Fruit fly (Drosophila melanogaster) whole organism, embryonic: ENCODE measurements around the gene CG1951.

Experiments
- Antp ChIP-seq: fragments of 200-800 bp; sonication (Bioruptor generic); optimal IDR thresholded peaks from 3 replicates; lab custom pipeline; 2016; ENCODE audit warnings: missing biosample characterization, missing genetic modification characterization
- BEAF-32 ChIP-seq: fragments of 200-800 bp; sonication (Bioruptor generic); optimal IDR thresholded peaks from 3 replicates; lab custom pipeline; 2017; ENCODE audit warnings: missing biosample characterization, missing genetic modification characterization, mild to moderate bottlenecking, moderate library complexity, missing genetic modification reagents
- Bgb ChIP-seq: fragments of 200-800 bp; sonication (Bioruptor generic); IDR thresholded peaks from 2 replicates; pipeline ENCODE4 v1.3.6; 2022; ENCODE audit warnings: missing biosample characterization, missing genetic modification characterization; ENCODE audit not compliant: partially characterized antibody
- CG10267 ChIP-seq: fragments of 200-800 bp; sonication (Bioruptor generic); optimal IDR thresholded peaks from 2 replicates; lab custom pipeline; 2018; ENCODE audit warnings: missing biosample characterization, mild to moderate bottlenecking, missing genetic modification characterization, moderate library complexity
- CG11723 ChIP-seq: fragments of 200-800 bp; sonication (Bioruptor generic); optimal IDR thresholded peaks from 2 replicates; lab custom pipeline; 2017; ENCODE audit warnings: missing biosample characterization, mild to moderate bottlenecking, missing genetic modification characterization
- CG13123 ChIP-seq: fragments of 200-800 bp; sonication (Bioruptor generic); optimal IDR thresholded peaks from 2 replicates; lab custom pipeline; 2016; ENCODE audit warnings: missing biosample characterization, missing genetic modification characterization
- CG13287 ChIP-seq: fragments of 200-800 bp; sonication (Bioruptor generic); IDR thresholded peaks from 2 replicates; pipeline ENCODE4 v1.3.6; 2022; ENCODE audit warnings: missing biosample characterization, missing genetic modification characterization; ENCODE audit not compliant: partially characterized antibody
- CG14860 ChIP-seq: fragments of 200-800 bp; sonication (Bioruptor generic); IDR thresholded peaks from 3 replicates; pipeline ENCODE4 v1.3.6; 2022; ENCODE audit warnings: missing biosample characterization, missing genetic modification characterization; ENCODE audit not compliant: partially characterized antibody
- CG15011 ChIP-seq: fragments of 200-800 bp; sonication (Bioruptor generic); optimal IDR thresholded peaks from 3 replicates; lab custom pipeline; 2018; ENCODE audit warnings: missing biosample characterization, mild to moderate bottlenecking, missing genetic modification characterization
- CG15514 ChIP-seq: fragments of 200-800 bp; sonication (Bioruptor generic); optimal IDR thresholded peaks from 3 replicates; lab custom pipeline; 2017; ENCODE audit warnings: missing biosample characterization, missing genetic modification characterization, mild to moderate bottlenecking, moderate library complexity, missing genetic modification reagents
- CG2116 ChIP-seq: fragments of 200-800 bp; sonication (Bioruptor generic); optimal IDR thresholded peaks from 3 replicates; lab custom pipeline; 2018; ENCODE audit warnings: missing biosample characterization, mild to moderate bottlenecking, missing genetic modification characterization
- CG34224 ChIP-seq: fragments of 200-800 bp; sonication (Bioruptor generic); IDR thresholded peaks from 3 replicates; pipeline ENCODE4 v1.3.6; 2022; ENCODE audit warnings: missing biosample characterization, missing genetic modification characterization; ENCODE audit not compliant: partially characterized antibody
- CG34376 ChIP-seq: fragments of 200-800 bp; sonication (Bioruptor generic); optimal IDR thresholded peaks from 2 replicates; lab custom pipeline; 2018; ENCODE audit warnings: missing biosample characterization, mild to moderate bottlenecking, missing genetic modification characterization
- CG4360 ChIP-seq: fragments of 200-800 bp; sonication (Bioruptor generic); IDR thresholded peaks from 2 replicates; pipeline ENCODE4 v1.3.6; 2022; ENCODE audit warnings: missing biosample characterization, missing genetic modification characterization
- CG43689 ChIP-seq: fragments of 200-800 bp; sonication (Bioruptor generic); IDR thresholded peaks from 2 replicates; pipeline ENCODE4 v1.3.6; 2022; ENCODE audit warnings: missing biosample characterization, missing genetic modification characterization
- CG6813 ChIP-seq: fragments of 200-800 bp; sonication (Bioruptor generic); optimal IDR thresholded peaks from 2 replicates; lab custom pipeline; 2017; ENCODE audit warnings: missing biosample characterization, missing genetic modification characterization, mild to moderate bottlenecking, moderate library complexity, missing genetic modification reagents
- CG9727 ChIP-seq: fragments of 200-800 bp; sonication (Bioruptor generic); optimal IDR thresholded peaks from 3 replicates; lab custom pipeline; 2017; ENCODE audit warnings: missing biosample characterization, mild to moderate bottlenecking, missing genetic modification characterization
- CG9797 ChIP-seq: fragments of 200-800 bp; sonication (Bioruptor generic); optimal IDR thresholded peaks from 3 replicates; lab custom pipeline; 2018; ENCODE audit warnings: missing biosample characterization, mild to moderate bottlenecking, missing genetic modification characterization
- CHES-1-like ChIP-seq: fragments of 200-800 bp; sonication (Bioruptor generic); optimal IDR thresholded peaks from 2 replicates; lab custom pipeline; 2016; ENCODE audit warnings: missing biosample characterization, missing genetic modification characterization
- Dll ChIP-seq: fragments of 200-800 bp; sonication (Bioruptor generic); IDR thresholded peaks from 4 replicates; pipeline ENCODE4 v1.3.6; 2022; ENCODE audit warnings: missing biosample characterization, missing genetic modification characterization; ENCODE audit not compliant: partially characterized antibody
- Drgx ChIP-seq: fragments of 200-800 bp; sonication (Bioruptor generic); IDR thresholded peaks from 2 replicates; pipeline ENCODE4 v1.3.6; 2022; ENCODE audit warnings: missing biosample characterization, missing genetic modification characterization
- Fer2 ChIP-seq: fragments of 200-800 bp; sonication (Bioruptor generic); optimal IDR thresholded peaks from 2 replicates; lab custom pipeline; 2018; ENCODE audit warnings: missing biosample characterization, mild to moderate bottlenecking, missing genetic modification characterization, moderate library complexity
- HLH3B ChIP-seq: fragments of 200-800 bp; sonication (Bioruptor generic); IDR thresholded peaks from 2 replicates; pipeline ENCODE4 v1.3.6; 2022; ENCODE audit warnings: missing biosample characterization, missing genetic modification characterization
- HLH4C ChIP-seq: fragments of 200-800 bp; sonication (Bioruptor generic); IDR thresholded peaks from 3 replicates; pipeline ENCODE4 v1.3.6; 2022; ENCODE audit warnings: missing biosample characterization, missing genetic modification characterization; ENCODE audit not compliant: partially characterized antibody
- Jarid2 ChIP-seq: fragments of 200-800 bp; sonication (Bioruptor generic); optimal IDR thresholded peaks from 3 replicates; lab custom pipeline; 2017; ENCODE audit warnings: mild to moderate bottlenecking, missing biosample characterization, missing genetic modification reagents, missing genetic modification characterization
- MBD-R2 ChIP-seq: fragments of 200-800 bp; sonication (Bioruptor generic); IDR thresholded peaks from 2 replicates; pipeline ENCODE4 v1.3.6; 2022; ENCODE audit warnings: missing biosample characterization, missing genetic modification characterization
- Meics ChIP-seq: fragments of 200-800 bp; sonication (Bioruptor generic); optimal IDR thresholded peaks from 2 replicates; lab custom pipeline; 2017; ENCODE audit warnings: missing biosample characterization, mild to moderate bottlenecking, missing genetic modification characterization
- Scr ChIP-seq: fragments of 200-800 bp; sonication (Bioruptor generic); IDR thresholded peaks from 2 replicates; pipeline ENCODE4 v1.3.6; 2022; ENCODE audit warnings: missing biosample characterization, missing genetic modification characterization; ENCODE audit not compliant: partially characterized antibody
- Sry-δ ChIP-seq: fragments of 200-800 bp; sonication (Bioruptor generic); optimal IDR thresholded peaks from 2 replicates; lab custom pipeline; 2016; ENCODE audit warnings: missing biosample characterization, missing genetic modification characterization
- bbx ChIP-seq: fragments of 200-800 bp; sonication (Bioruptor generic); IDR thresholded peaks from 2 replicates; pipeline ENCODE4 v1.3.6; 2022; ENCODE audit warnings: missing biosample characterization, missing genetic modification characterization; ENCODE audit not compliant: partially characterized antibody
- cg ChIP-seq: fragments of 200-800 bp; sonication (Bioruptor generic); optimal IDR thresholded peaks from 3 replicates; lab custom pipeline; 2019; ENCODE audit warnings: missing biosample characterization, mild to moderate bottlenecking, missing genetic modification characterization, moderate library complexity
- chif ChIP-seq, 2 experiments: fragments of 200-800 bp; sonication (Bioruptor generic); optimal IDR thresholded peaks; 3 replicates each; lab custom pipeline; 2016; ENCODE audit warnings: missing biosample characterization in 2 of 2, missing genetic modification characterization in 2 of 2
- chinmo ChIP-seq: fragments of 200-800 bp; sonication (Bioruptor generic); IDR thresholded peaks from 4 replicates; pipeline ENCODE4 v1.3.6; 2022; ENCODE audit warnings: missing biosample characterization, missing genetic modification characterization; ENCODE audit not compliant: partially characterized antibody
- crol ChIP-seq: fragments of 200-800 bp; sonication (Bioruptor generic); IDR thresholded peaks from 2 replicates; pipeline ENCODE4 v1.3.6; 2022; ENCODE audit warnings: missing biosample characterization, missing genetic modification characterization
- dpn ChIP-seq, 2 experiments: fragments of 200-800 bp; sonication (Bioruptor generic); optimal IDR thresholded peaks; 3 replicates each; lab custom pipeline; 2016; ENCODE audit warnings: missing biosample characterization in 2 of 2, missing genetic modification characterization in 2 of 2
- ems ChIP-seq: fragments of 200-800 bp; sonication (Bioruptor generic); optimal IDR thresholded peaks from 3 replicates; lab custom pipeline; 2016; ENCODE audit warnings: missing biosample characterization, missing genetic modification characterization
- gcm ChIP-seq: fragments of 200-800 bp; sonication (Bioruptor generic); optimal IDR thresholded peaks from 2 replicates; lab custom pipeline; 2019; ENCODE audit warnings: missing biosample characterization, mild to moderate bottlenecking, missing genetic modification characterization, moderate library complexity
- inv ChIP-seq: fragments of 200-800 bp; sonication (Bioruptor generic); IDR thresholded peaks from 2 replicates; pipeline ENCODE4 v1.3.6; 2022; ENCODE audit warnings: missing biosample characterization, missing genetic modification characterization; ENCODE audit not compliant: partially characterized antibody
- jigr1 ChIP-seq: fragments of 200-800 bp; sonication (Bioruptor generic); IDR thresholded peaks from 3 replicates; pipeline ENCODE4 v1.3.6; 2022; ENCODE audit warnings: missing biosample characterization, missing genetic modification characterization
- mirr ChIP-seq: fragments of 200-800 bp; sonication (Bioruptor generic); optimal IDR thresholded peaks from 3 replicates; lab custom pipeline; 2018; ENCODE audit warnings: missing biosample characterization, mild to moderate bottlenecking, missing genetic modification characterization
- nom ChIP-seq: fragments of 200-800 bp; sonication (Bioruptor generic); optimal IDR thresholded peaks from 2 replicates; lab custom pipeline; 2017; ENCODE audit warnings: missing biosample characterization, missing genetic modification characterization, mild to moderate bottlenecking, moderate library complexity, missing genetic modification reagents
- sens ChIP-seq: fragments of 200-800 bp; sonication (Bioruptor generic); peaks from one replicate; lab custom pipeline; 2016; ENCODE audit warnings: missing biosample characterization, missing genetic modification characterization
- sima ChIP-seq: fragments of 200-800 bp; sonication (Bioruptor generic); optimal IDR thresholded peaks from 2 replicates; lab custom pipeline; 2016; ENCODE audit warnings: missing biosample characterization, missing genetic modification characterization
- ssp ChIP-seq: fragments of 200-800 bp; sonication (Bioruptor generic); IDR thresholded peaks from 2 replicates; pipeline ENCODE4 v1.3.6; 2022; ENCODE audit warnings: missing biosample characterization, missing genetic modification characterization
- stwl ChIP-seq: fragments of 200-800 bp; sonication (Bioruptor generic); optimal IDR thresholded peaks from 3 replicates; lab custom pipeline; 2018; ENCODE audit warnings: missing biosample characterization, mild to moderate bottlenecking, missing genetic modification characterization, moderate library complexity
- tll ChIP-seq, 2 experiments: fragments of 200-800 bp in 1 of 2; fragments of >200 bp in 1 of 2; sonication (Bioruptor generic) in 1 of 2; optimal IDR thresholded peaks; 2 replicates each; lab custom pipeline; 2017 to 2019; ENCODE audit warnings: missing biosample characterization in 2 of 2, missing genetic modification characterization in 2 of 2, mild to moderate bottlenecking in 1 of 2, moderate library complexity in 1 of 2
- trem ChIP-seq: fragments of 200-800 bp; optimal IDR thresholded peaks from 3 replicates; lab custom pipeline; 2019; ENCODE audit warnings: missing biosample characterization, mild to moderate bottlenecking, missing genetic modification characterization, moderate library complexity
- unc-4 ChIP-seq: fragments of 200-800 bp; sonication (Bioruptor generic); IDR thresholded peaks from 2 replicates; pipeline ENCODE4 v1.3.6; 2022; ENCODE audit warnings: missing biosample characterization, missing genetic modification characterization; ENCODE audit not compliant: partially characterized antibody
- vnd ChIP-seq: fragments of 200-800 bp; sonication (Bioruptor generic); IDR thresholded peaks from 3 replicates; pipeline ENCODE4 v1.3.6; 2022; ENCODE audit warnings: missing biosample characterization, missing genetic modification characterization; ENCODE audit not compliant: partially characterized antibody

CG1951 gene

DNA sequence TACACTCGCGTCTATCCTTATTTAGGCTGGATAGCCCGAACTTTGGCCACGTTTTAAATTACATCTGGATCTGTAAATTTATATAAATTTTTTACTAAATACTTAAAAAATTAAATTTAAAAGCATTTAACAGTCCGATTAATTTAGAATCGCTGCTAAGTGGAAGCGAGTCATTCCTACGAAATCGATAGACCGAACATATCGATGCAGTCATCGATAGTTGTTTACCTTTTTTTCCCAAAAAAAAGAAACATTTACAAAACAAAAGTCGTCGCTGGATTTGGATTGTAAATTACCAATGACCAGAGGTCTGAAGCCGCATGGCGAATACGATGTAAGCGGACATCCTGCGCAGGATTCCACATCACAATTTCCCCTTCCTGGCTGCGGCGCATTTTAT is 28.7 kb downstream of the CG1951 start, which contains the start of gene Sirt7 (continued):
- TF ChIP-seq CG4360 (GFP tag; lab: Robert Waterston, UW): no peak
- no peak for TF ChIP-seq CG15011 (GFP tag; lab: Kevin White, UChicago)
- TF ChIP-seq CG13123 (GFP tag; lab: Kevin White, UChicago): no peak
- no peak for TF ChIP-seq gcm (GFP tag; lab: Kevin White, UChicago)
- peak; percentile 95 for TF ChIP-seq Scr (GFP tag; lab: Robert Waterston, UW)
- TF ChIP-seq CG43689 (GFP tag; lab: Robert Waterston, UW): no peak
- peak; percentile 53 for TF ChIP-seq CG10267 (tag; lab: Kevin White, UChicago)
- peak; percentile 84 for TF ChIP-seq ssp (GFP tag; lab: Robert Waterston, UW)
- no peak for TF ChIP-seq chif (GFP tag; optimal IDR thresholded peaks at IDR 0.05; lab: Kevin White, UChicago)
- peak; percentile 30 for TF ChIP-seq trem (tag; lab: Kevin White, UChicago)
- peak; percentile 84 for TF ChIP-seq inv
- peak; percentile 93 for TF ChIP-seq HLH4C (GFP tag; lab: Robert Waterston, UW)
- peak; percentile 94 for TF ChIP-seq bbx (GFP tag; lab: Robert Waterston, UW)
- TF ChIP-seq CG6813 (GFP tag; lab: Kevin White, UChicago): no peak
- TF ChIP-seq Drgx (GFP tag; lab: Robert Waterston, UW): peak; percentile 81
- TF ChIP-seq BEAF-32 (GFP tag; lab: Kevin White, UChicago): peak; percentile 86
- TF ChIP-seq vnd (GFP tag; lab: Robert Waterston, UW): peak; percentile 91
- no peak for TF ChIP-seq HLH3B (GFP tag; lab: Robert Waterston, UW)
- TF ChIP-seq CG9797 (GFP tag; lab: Kevin White, UChicago): no peak
- no peak for TF ChIP-seq Jarid2 (GFP tag; lab: Kevin White, UChicago)
- no peak for TF ChIP-seq CG11723 (GFP tag; lab: Kevin White, UChicago)
- peak; percentile 81 for TF ChIP-seq CG2116 (GFP tag; lab: Kevin White, UChicago)
- TF ChIP-seq mirr: no peak
- TF ChIP-seq CG15514 (GFP tag; lab: Kevin White, UChicago): peak; percentile 21
- no peak for TF ChIP-seq CG34376 (GFP tag; lab: Kevin White, UChicago)
- no peak for TF ChIP-seq cg
- TF ChIP-seq CHES-1-like: peak; percentile 5
- TF ChIP-seq unc-4 (GFP tag; lab: Robert Waterston, UW): peak; percentile 96
- TF ChIP-seq Meics (GFP tag; lab: Kevin White, UChicago): no peak
- TF ChIP-seq chinmo: peak; percentile 92; the same call in 3 of the 4 replicates
- peak; percentile 90 for TF ChIP-seq MBD-R2 (GFP tag; lab: Robert Waterston, UW)
- TF ChIP-seq dpn (GFP tag; optimal IDR thresholded peaks at IDR 0.05; lab: Kevin White, UChicago): no peak
- peak; percentile 94 for TF ChIP-seq CG14860 (GFP tag; lab: Robert Waterston, UW)
- no peak for TF ChIP-seq tll (GFP tag; optimal IDR thresholded peaks at IDR 0.05; lab: Kevin White, UChicago)
- TF ChIP-seq CG9727 (GFP tag; lab: Kevin White, UChicago): no peak
- no peak for TF ChIP-seq Fer2
- peak; percentile 71 for TF ChIP-seq stwl (tag; lab: Kevin White, UChicago)
- no peak for TF ChIP-seq Antp
- peak; percentile 87; the same call in 1 of the 3 replicates for TF ChIP-seq jigr1 (GFP tag; lab: Robert Waterston, UW)
- no peak for TF ChIP-seq crol
- TF ChIP-seq sima (GFP tag; lab: Kevin White, UChicago): no peak
- TF ChIP-seq nom (GFP tag; lab: Kevin White, UChicago): peak; percentile 72
- TF ChIP-seq sens (GFP tag; lab: Kevin White, UChicago): no peak
- TF ChIP-seq CG13287 (GFP tag; lab: Robert Waterston, UW): peak; percentile 98
- TF ChIP-seq Bgb (GFP tag; lab: Robert Waterston, UW): peak; percentile 95
- TF ChIP-seq ems (GFP tag; lab: Kevin White, UChicago): no peak
- TF ChIP-seq Sry-δ: peak; percentile 75
- TF ChIP-seq Dll: peak; percentile 96
- TF ChIP-seq CG34224 (GFP tag; lab: Robert Waterston, UW): peak; percentile 97
